Worm (Caenorhabditis elegans) whole organism, L2 larva: ENCODE results near the gene K08D12.4.

Experiments used
- C34F6.9 ChIP-seq: fragments of 150-350 bp; optimal IDR thresholded peaks from 2 replicates; lab custom pipeline; 2014; ENCODE audit warnings: missing biosample characterization, missing genetic modification characterization
- R02D3.7 ChIP-seq: fragments of 150-350 bp; optimal IDR thresholded peaks from 2 replicates; lab custom pipeline; 2014; ENCODE audit warnings: missing biosample characterization, missing genetic modification characterization
- Y55F3AM.14 ChIP-seq: fragments of 200-800 bp; sonication (Bioruptor generic); optimal IDR thresholded peaks from 2 replicates; lab custom pipeline; 2018; ENCODE audit warnings: mild to moderate bottlenecking, missing genetic modification characterization, missing compliant biosample characterization
- alr-1 ChIP-seq: fragments of 150-350 bp; optimal IDR thresholded peaks from 2 replicates; lab custom pipeline; 2014; ENCODE audit warnings: missing biosample characterization, missing genetic modification characterization
- ama-1 ChIP-seq: fragments of 150-350 bp; optimal IDR thresholded peaks from 2 replicates; lab custom pipeline; 2018; ENCODE audit warnings: inconsistent platforms
- ceh-16 ChIP-seq: fragments of 150-350 bp; optimal IDR thresholded peaks from 2 replicates; lab custom pipeline; 2014; ENCODE audit warnings: missing biosample characterization, missing genetic modification characterization
- ceh-82 ChIP-seq: fragments of 150-350 bp; optimal IDR thresholded peaks from 2 replicates; lab custom pipeline; 2014; ENCODE audit warnings: missing biosample characterization, missing genetic modification characterization
- dmd-4 ChIP-seq: sonication (generic microtip); optimal IDR thresholded peaks from 2 replicates; lab custom pipeline; 2017; ENCODE audit warnings: missing biosample characterization, missing genetic modification characterization
- egl-27 ChIP-seq: sonication (generic microtip); optimal IDR thresholded peaks from 3 replicates; lab custom pipeline; 2017; ENCODE audit warnings: missing biosample characterization, missing genetic modification reagents, missing genetic modification characterization
- elt-1 ChIP-seq: fragments of 150-350 bp; optimal IDR thresholded peaks from 2 replicates; lab custom pipeline; 2014; ENCODE audit warnings: missing biosample characterization, missing genetic modification characterization
- fos-1 ChIP-seq: fragments of 150-350 bp; optimal IDR thresholded peaks from 2 replicates; lab custom pipeline; 2014; ENCODE audit warnings: missing biosample characterization, missing genetic modification characterization
- gmeb-1 ChIP-seq: fragments of 150-350 bp; optimal IDR thresholded peaks from 2 replicates; lab custom pipeline; 2014; ENCODE audit warnings: missing biosample characterization, missing genetic modification characterization
- lin-11 ChIP-seq: fragments of 150-350 bp; sonication (generic microtip); optimal IDR thresholded peaks from 2 replicates; lab custom pipeline; 2014; ENCODE audit warnings: missing biosample characterization, missing genetic modification characterization, inconsistent platforms, mixed read lengths
- lin-39 ChIP-seq: fragments of 150-350 bp; optimal IDR thresholded peaks from 2 replicates; lab custom pipeline; 2014; ENCODE audit warnings: missing biosample characterization, missing genetic modification reagents, missing genetic modification characterization
- lsy-2 ChIP-seq, 2 experiments: fragments of 150-350 bp in 1 of 2; sonication (generic microtip) in 1 of 2; optimal IDR thresholded peaks; 2 replicates each; lab custom pipeline; 2014 to 2017; ENCODE audit warnings: missing biosample characterization in 2 of 2, missing genetic modification characterization in 2 of 2
- mab-5 ChIP-seq: fragments of 150-350 bp; optimal IDR thresholded peaks from 2 replicates; lab custom pipeline; 2014; ENCODE audit warnings: missing biosample characterization, missing genetic modification characterization
- mdl-1 ChIP-seq, 2 experiments: fragments of 150-350 bp in 1 of 2; sonication (generic microtip) in 1 of 2; optimal IDR thresholded peaks; 2 replicates each; lab custom pipeline; 2017; ENCODE audit warnings: missing biosample characterization in 2 of 2, missing genetic modification characterization in 2 of 2
- nhr-10 ChIP-seq: sonication (generic microtip); optimal IDR thresholded peaks from 2 replicates; lab custom pipeline; 2017; ENCODE audit warnings: missing biosample characterization, missing genetic modification characterization
- nhr-11 ChIP-seq: fragments of 150-350 bp; optimal IDR thresholded peaks from 2 replicates; lab custom pipeline; 2014; ENCODE audit warnings: missing biosample characterization, missing genetic modification characterization
- nhr-12 ChIP-seq: fragments of 150-350 bp; optimal IDR thresholded peaks from 2 replicates; lab custom pipeline; 2014; ENCODE audit warnings: missing biosample characterization, missing genetic modification characterization
- nhr-129 ChIP-seq: fragments of 150-350 bp; optimal IDR thresholded peaks from 2 replicates; lab custom pipeline; 2014; ENCODE audit warnings: missing biosample characterization, missing genetic modification characterization
- nhr-21 ChIP-seq: fragments of 150-350 bp; optimal IDR thresholded peaks from 2 replicates; lab custom pipeline; 2014; ENCODE audit warnings: missing biosample characterization, missing genetic modification characterization
- nhr-23 ChIP-seq: fragments of 150-350 bp; optimal IDR thresholded peaks from 2 replicates; lab custom pipeline; 2014; ENCODE audit warnings: missing biosample characterization, missing genetic modification reagents, missing genetic modification characterization
- nhr-237 ChIP-seq: fragments of 150-350 bp; optimal IDR thresholded peaks from 2 replicates; lab custom pipeline; 2014; ENCODE audit warnings: missing biosample characterization, missing genetic modification characterization
- nhr-25 ChIP-seq: fragments of 150-350 bp; sonication (generic microtip); optimal IDR thresholded peaks from 3 replicates; lab custom pipeline; 2014; ENCODE audit warnings: missing biosample characterization, missing genetic modification characterization
- nhr-6 ChIP-seq: fragments of 150-350 bp; optimal IDR thresholded peaks from 2 replicates; lab custom pipeline; 2014; ENCODE audit warnings: missing biosample characterization, missing genetic modification characterization
- peb-1 ChIP-seq: fragments of 150-350 bp; optimal IDR thresholded peaks from 2 replicates; lab custom pipeline; 2014; ENCODE audit warnings: missing biosample characterization, missing genetic modification characterization
- sem-4 ChIP-seq: fragments of 150-350 bp; optimal IDR thresholded peaks from 2 replicates; lab custom pipeline; 2014; ENCODE audit warnings: missing biosample characterization, missing genetic modification reagents, missing genetic modification characterization
- sma-3 ChIP-seq: sonication (generic microtip); optimal IDR thresholded peaks from 2 replicates; lab custom pipeline; 2016; ENCODE audit warnings: missing genetic modification reagents, missing genetic modification characterization, missing compliant biosample characterization
- sma-9 ChIP-seq, 2 experiments: fragments of 150-350 bp in 1 of 2; sonication (generic microtip) in 1 of 2; optimal IDR thresholded peaks; 2 replicates each; lab custom pipeline; 2014 to 2016; ENCODE audit warnings: missing genetic modification characterization in 2 of 2, mild to moderate bottlenecking in 1 of 2, missing biosample characterization in 1 of 2, missing compliant biosample characterization in 1 of 2, missing genetic modification reagents in 1 of 2, moderate library complexity in 1 of 2
- snpc-4 ChIP-seq: fragments of 150-350 bp; optimal IDR thresholded peaks from 2 replicates; lab custom pipeline; 2014; ENCODE audit warnings: missing biosample characterization, missing genetic modification characterization
- unc-39 ChIP-seq: fragments of 150-350 bp; optimal IDR thresholded peaks from 2 replicates; lab custom pipeline; 2014; ENCODE audit warnings: missing biosample characterization, missing genetic modification characterization
- unc-62 ChIP-seq: fragments of 150-350 bp; optimal IDR thresholded peaks from 2 replicates; lab custom pipeline; 2014; ENCODE audit warnings: missing biosample characterization, missing genetic modification reagents, missing genetic modification characterization
- ztf-1 ChIP-seq: fragments of 200-800 bp; sonication (Bioruptor generic); conservative IDR thresholded peaks from 2 replicates; pipeline ENCODE4 v1.3.6; 2022; ENCODE audit warnings: missing genetic modification characterization, missing compliant biosample characterization

Gene K08D12.4

ce11 chrIV:1721610-1722009 lies 14.5 kb downstream of the K08D12.4 start:
- TF ChIP-seq elt-1 (tag; lab: Kevin White, UChicago) (no peak), snpc-4 (tag; lab: Kevin White, UChicago) (no peak), peb-1 (tag; lab: Kevin White, UChicago) (no peak), nhr-11 (tag; lab: Kevin White, UChicago) (no peak), gmeb-1 (tag; lab: Kevin White, UChicago) (no peak), dmd-4 (tag; lab: Kevin White, UChicago) (no peak), ceh-16 (tag; lab: Kevin White, UChicago) (no peak), lin-39 (tag; lab: Kevin White, UChicago) (no peak), egl-27 (tag; lab: Kevin White, UChicago) (no peak), nhr-12 (tag; lab: Kevin White, UChicago) (no peak), alr-1 (tag; lab: Kevin White, UChicago) (no peak), mab-5 (no peak)

- TF ChIP-seq mab-5 = no peak
- TF ChIP-seq C34F6.9 (tag; lab: Kevin White, UChicago) = no peak
- TF ChIP-seq unc-62 (GFP tag; lab: Kevin White, UChicago) = no peak
- TF ChIP-seq nhr-11 (tag; lab: Kevin White, UChicago) = no peak
- peak; percentile 40 for TF ChIP-seq sma-3 (GFP tag; lab: Kevin White, UChicago)
- TF ChIP-seq sma-9 (GFP tag; optimal IDR thresholded peaks at IDR 0.05; lab: Kevin White, UChicago) = no peak
- no peak for TF ChIP-seq sma-9 (tag; optimal IDR thresholded peaks at IDR 0.05; lab: Kevin White, UChicago)
- TF ChIP-seq nhr-129 (tag; lab: Kevin White, UChicago) = no peak
- peak; percentile 27 for TF ChIP-seq nhr-25 (tag; lab: Kevin White, UChicago)
- TF ChIP-seq nhr-21 = no peak
- no peak for TF ChIP-seq nhr-23 (tag; lab: Kevin White, UChicago)
- no peak for TF ChIP-seq peb-1 (tag; lab: Kevin White, UChicago)
- no peak for TF ChIP-seq sem-4 (tag; lab: Kevin White, UChicago)
- no peak for TF ChIP-seq lsy-2 (tag; optimal IDR thresholded peaks at IDR 0.05; lab: Kevin White, UChicago)
- no peak for TF ChIP-seq unc-39 (tag; lab: Kevin White, UChicago)
- TF ChIP-seq nhr-6 (tag; lab: Kevin White, UChicago) = no peak
- peak; percentile 28 for TF ChIP-seq ama-1
- no peak for TF ChIP-seq elt-1 (tag; lab: Kevin White, UChicago)
These were observed 15.9 kb downstream of the K08D12.4 start for ce11 chrIV:1722953-1723352.

- TF ChIP-seq nhr-21 (no peak), ceh-82 (tag; lab: Kevin White, UChicago) (no peak), mdl-1 (tag; optimal IDR thresholded peaks at IDR 0.05; lab: Kevin White, UChicago) (no peak)
These were observed 17.2 kb downstream of the K08D12.4 start, which contains the start of gene epic-3 for ce11 chrIV:1724283-1724682. epic-3 (minus strand) TSS chrIV:1724383.

ce11 chrIV:1725888-1726287 lies 18.8 kb downstream of the K08D12.4 start, which contains the start of gene K08D12.8:
K08D12.8 (plus strand) TSS chrIV:1726188.
- TF ChIP-seq ama-1 = no peak
- no peak for TF ChIP-seq nhr-10 (tag; lab: Kevin White, UChicago)
- TF ChIP-seq lin-11 (tag; lab: Kevin White, UChicago) = no peak
- TF ChIP-seq fos-1 = no peak
- TF ChIP-seq sma-9 (GFP tag; optimal IDR thresholded peaks at IDR 0.05; lab: Kevin White, UChicago) = no peak
- TF ChIP-seq sma-9 (tag; optimal IDR thresholded peaks at IDR 0.05; lab: Kevin White, UChicago) = no peak
- TF ChIP-seq lsy-2 (tag; optimal IDR thresholded peaks at IDR 0.05; lab: Kevin White, UChicago) = no peak
- TF ChIP-seq nhr-6 (tag; lab: Kevin White, UChicago) = no peak
- no peak for TF ChIP-seq egl-27 (tag; lab: Kevin White, UChicago)
- TF ChIP-seq, all 48 proteins: peak for 0

- TF ChIP-seq lsy-2 (tag; optimal IDR thresholded peaks at IDR 0.05; lab: Kevin White, UChicago) (no peak), sma-9 (GFP tag; optimal IDR thresholded peaks at IDR 0.05; lab: Kevin White, UChicago) (no peak), sma-9 (tag; optimal IDR thresholded peaks at IDR 0.05; lab: Kevin White, UChicago) (no peak), ztf-1 (GFP tag; lab: Robert Waterston, UW) (no peak), nhr-11 (tag; lab: Kevin White, UChicago) (no peak), alr-1 (tag; lab: Kevin White, UChicago) (no peak), fos-1 (no peak), egl-27 (tag; lab: Kevin White, UChicago) (no peak), R02D3.7 (tag; lab: Kevin White, UChicago) (no peak), peb-1 (tag; lab: Kevin White, UChicago) (no peak), nhr-129 (tag; lab: Kevin White, UChicago) (no peak), ama-1 (no peak), nhr-237 (no peak), Y55F3AM.14 (no peak), mdl-1 (tag; optimal IDR thresholded peaks at IDR 0.05; lab: Kevin White, UChicago) (no peak), mab-5 (no peak), C34F6.9 (tag; lab: Kevin White, UChicago) (no peak), ceh-16 (tag; lab: Kevin White, UChicago) (no peak), snpc-4 (tag; lab: Kevin White, UChicago) (no peak)
These were observed 20.5 kb downstream of the K08D12.4 start for ce11 chrIV:1727538-1728072.
